Worm (Caenorhabditis elegans) whole organism, L4 larva: ENCODE measurements around the gene dohh-1.
A peak's percentile ranks its signal among the peaks of the same experiment; 100 is the strongest.

Source experiments
- D1046.2 ChIP-seq: fragments of 200-800 bp; sonication (Bioruptor generic); IDR thresholded peaks from 2 replicates; pipeline ENCODE4 v1.3.6; 2022; ENCODE audit warnings: missing genetic modification characterization, missing compliant biosample characterization
- R02D3.7 ChIP-seq: fragments of 150-350 bp; sonication (generic microtip); optimal IDR thresholded peaks from 3 replicates; lab custom pipeline; 2014; ENCODE audit warnings: missing biosample characterization, missing genetic modification characterization
- T20F7.1 ChIP-seq: fragments of 200-800 bp; sonication (Bioruptor generic); optimal IDR thresholded peaks from 2 replicates; lab custom pipeline; 2018; ENCODE audit warnings: mild to moderate bottlenecking, missing genetic modification characterization, missing compliant biosample characterization
- T26A8.4 ChIP-seq: fragments of 200-800 bp; sonication (Bioruptor generic); IDR thresholded peaks from 2 replicates; pipeline ENCODE4 v1.3.6; 2022; ENCODE audit warnings: missing genetic modification characterization, missing compliant biosample characterization
- Y48G9A.11 ChIP-seq: fragments of 200-800 bp; sonication (Bioruptor generic); IDR thresholded peaks from 2 replicates; pipeline ENCODE4 v1.3.6; 2022; ENCODE audit warnings: missing genetic modification reagents, missing genetic modification characterization, missing compliant biosample characterization
- attf-4 ChIP-seq: sonication (generic microtip); optimal IDR thresholded peaks from 3 replicates; lab custom pipeline; 2017; ENCODE audit warnings: missing biosample characterization, missing genetic modification characterization
- ceh-62 ChIP-seq: sonication (generic microtip); optimal IDR thresholded peaks from 2 replicates; lab custom pipeline; 2017; ENCODE audit warnings: missing biosample characterization, missing genetic modification characterization
- ceh-82 ChIP-seq: sonication (generic microtip); optimal IDR thresholded peaks from 2 replicates; lab custom pipeline; 2017; ENCODE audit warnings: missing biosample characterization, missing genetic modification characterization
- daf-16 ChIP-seq, 3 experiments: sonication (generic microtip); optimal IDR thresholded peaks; 2 replicates each; lab custom pipeline; 2016 to 2017; ENCODE audit warnings: missing genetic modification characterization in 3 of 3, missing genetic modification reagents in 3 of 3, mild to moderate bottlenecking in 2 of 3, missing compliant biosample characterization in 2 of 3, missing biosample characterization in 1 of 3, moderate library complexity in 1 of 3
- dmd-6 ChIP-seq: fragments of 200-800 bp; sonication (Bioruptor generic); IDR thresholded peaks from 2 replicates; pipeline ENCODE4 v1.3.6; 2022; ENCODE audit warnings: missing genetic modification reagents, missing genetic modification characterization, missing compliant biosample characterization
- dmd-8 ChIP-seq: fragments of 200-800 bp; sonication (Bioruptor generic); IDR thresholded peaks from 2 replicates; pipeline ENCODE4 v1.3.6; 2022; ENCODE audit warnings: missing genetic modification characterization, missing compliant biosample characterization
- dmd-9 ChIP-seq: fragments of 200-800 bp; sonication (Bioruptor generic); IDR thresholded peaks from 2 replicates; pipeline ENCODE4 v1.3.6; 2022; ENCODE audit warnings: missing genetic modification reagents, missing genetic modification characterization, missing compliant biosample characterization
- dpl-1 ChIP-seq: fragments of 150-350 bp; optimal IDR thresholded peaks from 2 replicates; lab custom pipeline; 2014; ENCODE audit warnings: missing biosample characterization, missing genetic modification reagents, missing genetic modification characterization
- duxl-1 ChIP-seq: sonication (generic microtip); optimal IDR thresholded peaks from 2 replicates; lab custom pipeline; 2016; ENCODE audit warnings: mild to moderate bottlenecking, missing genetic modification characterization, moderate library complexity, missing compliant biosample characterization; ENCODE audit not compliant: poor library complexity
- egl-43 ChIP-seq: fragments of 200-800 bp; sonication (Bioruptor generic); IDR thresholded peaks from 2 replicates; pipeline ENCODE4 v1.3.6; 2022; ENCODE audit warnings: missing genetic modification reagents, missing genetic modification characterization, missing compliant biosample characterization
- fos-1 ChIP-seq: fragments of 150-350 bp; optimal IDR thresholded peaks from 2 replicates; lab custom pipeline; 2014; ENCODE audit warnings: missing biosample characterization, missing genetic modification characterization
- hlh-30 ChIP-seq: sonication (generic microtip); optimal IDR thresholded peaks from 2 replicates; lab custom pipeline; 2017; ENCODE audit warnings: antibody characterized with exemption, mild to moderate bottlenecking, missing genetic modification characterization, missing compliant biosample characterization; ENCODE audit not compliant: insufficient read depth
- lsy-2 ChIP-seq, 2 experiments: fragments of 150-350 bp in 1 of 2; sonication (generic microtip) in 1 of 2; optimal IDR thresholded peaks; 2 replicates each; lab custom pipeline; 2014 to 2017; ENCODE audit warnings: missing biosample characterization in 2 of 2, missing genetic modification characterization in 2 of 2
- madf-5 ChIP-seq, 2 experiments: fragments of 200-800 bp; sonication (Bioruptor generic); IDR thresholded peaks; 2 replicates each; pipeline ENCODE4 v1.3.6; 2022; ENCODE audit warnings: missing compliant biosample characterization in 2 of 2, missing genetic modification characterization in 2 of 2
- mes-2 ChIP-seq: sonication (generic microtip); optimal IDR thresholded peaks from 2 replicates; lab custom pipeline; 2016; ENCODE audit warnings: missing genotype, mild to moderate bottlenecking, missing genetic modification characterization, missing compliant biosample characterization; ENCODE audit not compliant: poor library complexity, severe bottlenecking
- mxl-3 ChIP-seq: fragments of 200-800 bp; sonication (Bioruptor generic); optimal IDR thresholded peaks from 2 replicates; lab custom pipeline; 2018; ENCODE audit warnings: mild to moderate bottlenecking, missing genetic modification characterization, missing compliant biosample characterization
- nhr-25 ChIP-seq: sonication (generic microtip); optimal IDR thresholded peaks from 2 replicates; lab custom pipeline; 2017; ENCODE audit warnings: missing genetic modification characterization, mild to moderate bottlenecking, missing compliant biosample characterization, antibody characterized with exemption, moderate library complexity, borderline replicate concordance; ENCODE audit not compliant: insufficient read depth
- nhr-48 ChIP-seq: sonication (generic microtip); optimal IDR thresholded peaks from 2 replicates; lab custom pipeline; 2016; ENCODE audit warnings: mild to moderate bottlenecking, missing genetic modification characterization, missing compliant biosample characterization
- php-3 ChIP-seq: fragments of 200-800 bp; sonication (Bioruptor generic); IDR thresholded peaks from 2 replicates; pipeline ENCODE4 v1.3.6; 2022; ENCODE audit warnings: missing genetic modification reagents, missing genetic modification characterization, missing compliant biosample characterization
- pqm-1 ChIP-seq: sonication (generic microtip); optimal IDR thresholded peaks from 2 replicates; lab custom pipeline; 2017; ENCODE audit warnings: missing biosample characterization, missing genetic modification characterization
- saeg-2 ChIP-seq: fragments of 200-800 bp; sonication (Bioruptor generic); IDR thresholded peaks from 2 replicates; pipeline ENCODE4 v1.3.6; 2022; ENCODE audit warnings: missing genetic modification reagents, missing genetic modification characterization, missing compliant biosample characterization
- tag-97 ChIP-seq: fragments of 200-800 bp; sonication (Bioruptor generic); IDR thresholded peaks from 2 replicates; pipeline ENCODE4 v1.3.6; 2022; ENCODE audit warnings: missing genetic modification characterization, missing compliant biosample characterization
- unc-62 ChIP-seq, 3 experiments: fragments of 150-350 bp in 1 of 3; sonication (generic microtip); optimal IDR thresholded peaks in 2 of 3; peaks in 1 of 3; 1 replicate in 1 of 3; 2 replicates in 2 of 3; lab custom pipeline; 2014 to 2017; ENCODE audit warnings: missing biosample characterization in 3 of 3, missing genetic modification characterization in 3 of 3, missing genetic modification reagents in 3 of 3, missing genotype in 1 of 3
- zfp-2 ChIP-seq: sonication (generic microtip); optimal IDR thresholded peaks from 2 replicates; lab custom pipeline; 2016; ENCODE audit warnings: mild to moderate bottlenecking, missing genetic modification characterization, missing compliant biosample characterization

The dohh-1 gene

ce11 chrII:10574177-10574576 is 5.6 kb upstream of the dohh-1 start (continued):
- TF ChIP-seq zfp-2 (tag; lab: Kevin White, UChicago) (no peak), T26A8.4 (no peak), lsy-2 (tag; optimal IDR thresholded peaks at IDR 0.05; lab: Kevin White, UChicago) (no peak)
- TF ChIP-seq, all 104 proteins: peak for 3

DNA sequence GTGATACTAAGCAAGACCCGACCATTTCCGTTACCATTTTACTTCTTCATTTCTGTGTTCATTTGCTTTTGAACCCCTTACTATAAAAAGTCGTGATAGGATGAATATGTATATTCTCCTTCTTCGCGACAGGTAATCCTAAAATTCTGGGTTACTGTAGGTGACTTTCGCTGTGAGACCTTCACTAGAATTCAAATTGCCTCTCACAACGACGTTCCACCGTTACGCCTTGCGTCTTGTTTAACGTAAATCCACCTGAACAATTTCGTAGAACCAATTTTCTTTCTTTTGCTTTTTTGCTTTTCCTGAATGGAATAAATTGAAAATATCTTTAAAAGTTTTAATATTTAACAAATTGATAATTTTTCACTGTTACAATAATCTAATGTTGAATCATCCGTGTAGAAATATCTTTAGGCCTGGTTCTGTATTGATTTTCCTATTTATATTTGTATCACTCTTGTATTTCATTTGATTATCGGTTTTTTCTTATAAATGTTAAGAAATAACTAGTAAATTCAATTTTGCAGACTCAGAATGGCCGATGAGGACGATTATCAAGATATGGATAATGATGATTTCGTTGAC is 818 bp upstream of the dohh-1 start, which contains the start of gene rpb-6:
Gene rpb-6, plus strand, starts transcription at position 538 of the 588 bp plus-strand sequence.
- peak; percentile 51 for TF ChIP-seq R02D3.7 (tag; lab: Kevin White, UChicago)
- TF ChIP-seq saeg-2: no peak
- no peak for TF ChIP-seq nhr-48 (tag; lab: Kevin White, UChicago)
- peak; percentile 95 for TF ChIP-seq Y48G9A.11 (GFP tag; lab: Robert Waterston, UW)
- peak; percentile 93 for TF ChIP-seq T20F7.1 (GFP tag; lab: Kevin White, UChicago)
- peak; percentile 74 for TF ChIP-seq dpl-1 (GFP tag; lab: Kevin White, UChicago)
- TF ChIP-seq madf-5 (GFP tag; IDR thresholded peaks at IDR 0.05; lab: Robert Waterston, UW): no peak
- peak; percentile 59 for TF ChIP-seq mes-2 (tag; lab: Kevin White, UChicago)
- peak in 1 of 2 experiments; percentile 76 for TF ChIP-seq lsy-2 (tag; optimal IDR thresholded peaks at IDR 0.05; lab: Kevin White, UChicago)

ce11 chrII:10580833-10581232 is 1.1 kb downstream of the dohh-1 start, which contains the start of gene dap-3:
TSS of gene dap-3 (plus strand) at chrII:10581133.
- no peak for TF ChIP-seq unc-62 (GFP tag; optimal IDR thresholded peaks at IDR 0.05 in 1 of 2; lab: Kevin White, UChicago)
- TF ChIP-seq unc-62 (tag; optimal IDR thresholded peaks at IDR 0.05; lab: Kevin White, UChicago): no peak
- 0 out of 2 replicates have a peak, but pooled peaks have one; percentile 4 for TF ChIP-seq egl-43 (GFP tag; lab: Robert Waterston, UW)
- TF ChIP-seq dmd-9 (GFP tag; lab: Robert Waterston, UW): no peak
- TF ChIP-seq ceh-82: no peak
- no peak for TF ChIP-seq dmd-6 (GFP tag; lab: Robert Waterston, UW)
- TF ChIP-seq T20F7.1 (GFP tag; lab: Kevin White, UChicago): no peak
- TF ChIP-seq, all 104 proteins: peak for 1

- TF ChIP-seq php-3 (GFP tag; lab: Robert Waterston, UW) (no peak), duxl-1 (no peak), R02D3.7 (tag; lab: Kevin White, UChicago) (no peak), pqm-1 (no peak), fos-1 (tag; lab: Kevin White, UChicago) (no peak), nhr-25 (no peak)
- TF ChIP-seq, all 104 proteins: peak for 0
Measured at ce11 chrII:10582318-10582717, 2.6 kb downstream of the dohh-1 start, which contains the start of gene mrps-22. TSS of gene mrps-22 (plus strand) at chrII:10582618.

DNA sequence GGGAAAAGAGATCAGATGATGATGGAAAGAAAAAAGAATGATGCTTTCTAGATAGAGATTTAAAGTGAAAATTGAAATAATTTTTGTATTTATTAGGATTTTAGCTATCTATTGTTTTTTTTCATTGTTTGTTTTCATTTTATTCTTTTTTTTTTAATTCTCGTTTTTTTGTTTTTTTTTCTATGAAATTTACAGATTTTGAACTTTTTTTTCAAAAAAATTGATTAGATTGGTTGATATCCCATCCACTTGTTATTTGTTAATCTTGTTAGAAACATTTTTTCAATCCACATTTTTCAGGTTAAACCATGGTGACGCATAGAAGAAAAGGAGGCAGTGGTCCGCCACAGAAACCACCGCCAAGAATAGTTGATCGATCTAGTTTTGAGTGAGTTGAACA is 4.3 kb downstream of the dohh-1 start, which contains the start of gene algn-9:
Gene algn-9, plus strand, starts transcription at position 301 of the 400 bp plus-strand sequence.
- TF ChIP-seq attf-4 (tag; lab: Kevin White, UChicago): no peak
- no peak for TF ChIP-seq dmd-8
- no peak for TF ChIP-seq daf-16 (GFP tag; optimal IDR thresholded peaks at IDR 0.05; lab: Kevin White, UChicago)
- TF ChIP-seq daf-16 (tag; optimal IDR thresholded peaks at IDR 0.05; lab: Kevin White, UChicago): no peak
- TF ChIP-seq mxl-3 (GFP tag; lab: Kevin White, UChicago): no peak
- TF ChIP-seq tag-97: no peak
- no peak for TF ChIP-seq hlh-30
- TF ChIP-seq, all 104 proteins: peak for 0

- TF ChIP-seq ceh-62 (tag; lab: Kevin White, UChicago): no peak
- TF ChIP-seq D1046.2 (GFP tag; lab: Robert Waterston, UW): no peak
- TF ChIP-seq, all 104 proteins: peak for 0
Measured at ce11 chrII:10587742-10588141, 8.0 kb downstream of the dohh-1 start, which contains the start of gene crn-3. TSS of gene crn-3 (plus strand) at chrII:10588042.
